Fruit fly (Drosophila melanogaster): Measurements from ENCODE around the gene hay.
A peak's percentile ranks its signal among the peaks of the same experiment; 100 is the strongest.

hay gene

dm6 chr3L:10637819-10638218 is 6.9 kb downstream of the hay start, which contains the start of gene Cnep1r2 (continued):
- TF ChIP-seq CG43689 (GFP tag; IDR thresholded peaks at IDR 0.05) (peak; percentile 88), Ets65A (GFP tag) (peak; percentile 98), gsb (GFP tag; IDR thresholded peaks at IDR 0.05) (peak; percentile 87), amos (GFP tag; IDR thresholded peaks at IDR 0.05; ENCODE audit: partially characterized antibody) (no peak), ara (GFP tag; IDR thresholded peaks at IDR 0.05) (peak; percentile 90), E2f2 (GFP tag; IDR thresholded peaks at IDR 0.05) (peak; percentile 79), CG15601 (tag; optimal IDR thresholded peaks at IDR 0.05) (peak; percentile 96), toy (GFP tag; IDR thresholded peaks at IDR 0.05) (peak; percentile 70; the same call in 1 of the 2 replicates), CG1024 (GFP tag; IDR thresholded peaks at IDR 0.05) (peak; percentile 66), CG13424 (tag; optimal IDR thresholded peaks at IDR 0.05) (peak; percentile 98), CG13296 (GFP tag; optimal IDR thresholded peaks at IDR 0.05) (peak; percentile 93), CG6791 (GFP tag; IDR thresholded peaks at IDR 0.05; ENCODE audit: partially characterized antibody) (no peak), so (GFP tag; IDR thresholded peaks at IDR 0.05) (peak; percentile 93), h (optimal IDR thresholded peaks at IDR 0.05) (no peak), CG17829 (tag; optimal IDR thresholded peaks at IDR 0.05) (peak; percentile 98), CG9876 (GFP tag; optimal IDR thresholded peaks at IDR 0.05) (peak; percentile 51), Ets97D (GFP tag; optimal IDR thresholded peaks at IDR 0.05) (peak; percentile 44), jumu (GFP tag; optimal IDR thresholded peaks at IDR 0.05) (peak; percentile 53), CG11560 (tag; IDR thresholded peaks at IDR 0.05) (peak; percentile 91), CG11723 (GFP tag; optimal IDR thresholded peaks at IDR 0.05) (peak; percentile 87), NfI (GFP tag; optimal IDR thresholded peaks at IDR 0.05) (peak; percentile 97), gro (GFP tag; optimal IDR thresholded peaks at IDR 0.05) (peak; percentile 19), slp2 (GFP tag; optimal IDR thresholded peaks at IDR 0.05) (peak; percentile 64), D (optimal IDR thresholded peaks at IDR 0.05) (no peak), D (GFP tag; optimal IDR thresholded peaks at IDR 0.05) (peak; percentile 93), Hr3 (GFP tag; optimal IDR thresholded peaks at IDR 0.05) (peak; percentile 98), CG9215 (GFP tag; IDR thresholded peaks at IDR 0.05) (peak; percentile 95), Dfd (GFP tag; optimal IDR thresholded peaks at IDR 0.05) (no peak), dpn (GFP tag; optimal IDR thresholded peaks at IDR 0.05) (peak; percentile 74 to 96), CkIIα-i1 (GFP tag; IDR thresholded peaks at IDR 0.05) (peak; percentile 41; the same call in 1 of the 2 replicates), Trl (optimal IDR thresholded peaks at IDR 0.05) (no peak), Trl (GFP tag; optimal IDR thresholded peaks at IDR 0.05) (peak; percentile 65), dati (GFP tag; IDR thresholded peaks at IDR 0.05) (peak; percentile 69; the same call in 1 of the 2 replicates), CG11093 (GFP tag; IDR thresholded peaks at IDR 0.05) (peak; percentile 94), cg (GFP tag; optimal IDR thresholded peaks at IDR 0.05) (no peak), CG32772 (GFP tag; IDR thresholded peaks at IDR 0.05) (peak; percentile 97), CG2889 (GFP tag; IDR thresholded peaks at IDR 0.05) (peak; percentile 88), CG15269 (tag; optimal IDR thresholded peaks at IDR 0.05) (peak; percentile 97), Neu2 (GFP tag; optimal IDR thresholded peaks at IDR 0.05; ENCODE audit: borderline replicate concordance) (no peak), CG6272 (GFP tag; IDR thresholded peaks at IDR 0.05) (peak; percentile 94), Mad (GFP tag; optimal IDR thresholded peaks at IDR 0.05) (peak; percentile 65), CG10654 (GFP tag; optimal IDR thresholded peaks at IDR 0.05) (peak; percentile 92), Sry-β (GFP tag; optimal IDR thresholded peaks at IDR 0.05) (peak; percentile 65), CG14710 (tag; optimal IDR thresholded peaks at IDR 0.05) (peak; percentile 96), CHES-1-like (GFP tag; optimal IDR thresholded peaks at IDR 0.05) (peak; percentile 18), cato (GFP tag; optimal IDR thresholded peaks at IDR 0.05; ENCODE audit: borderline replicate concordance) (peak; percentile 88), dmrt11E (tag; optimal IDR thresholded peaks at IDR 0.05) (peak; percentile 98), CG16813 (GFP tag; IDR thresholded peaks at IDR 0.05; ENCODE audit: partially characterized antibody) (no peak), CG18262 (tag; optimal IDR thresholded peaks at IDR 0.05) (peak; percentile 98), Max (GFP tag; optimal IDR thresholded peaks at IDR 0.05) (peak; percentile 87), Deaf1 (tag; optimal IDR thresholded peaks at IDR 0.05) (peak; percentile 81), sens (GFP tag) (peak; percentile 90), psq (GFP tag; optimal IDR thresholded peaks at IDR 0.05) (peak; percentile 83)
